Fruit fly (Drosophila melanogaster) whole organism, wandering third instar larva: ENCODE results near the gene CG14929.

Experiments used
- Dif ChIP-seq: fragments of 200-275, 200-300 bp; sonication (Bioruptor generic); optimal IDR thresholded peaks from 2 replicates; lab custom pipeline; 2018; ENCODE audit warnings: missing biosample characterization, missing genetic modification characterization; ENCODE audit not compliant: partially characterized antibody
- Mio ChIP-seq: sonication (Bioruptor generic); optimal IDR thresholded peaks from 2 replicates; lab custom pipeline; 2016; ENCODE audit warnings: missing biosample characterization, missing genetic modification characterization
- Rel ChIP-seq, 2 experiments: fragments of 200-800 bp; sonication (Bioruptor generic) in 1 of 2; optimal IDR thresholded peaks; 2 replicates in 1 of 2; 3 replicates in 1 of 2; lab custom pipeline; 2016 to 2019; ENCODE audit warnings: mild to moderate bottlenecking in 2 of 2, missing biosample characterization in 2 of 2, missing genetic modification characterization in 2 of 2, moderate library complexity in 1 of 2
- ey ChIP-seq: fragments of 200-800 bp; sonication (Bioruptor generic); optimal IDR thresholded peaks from 2 replicates; lab custom pipeline; 2016; ENCODE audit warnings: missing biosample characterization, missing genetic modification characterization
- fru ChIP-seq: fragments of 200-800 bp; sonication (Bioruptor generic); optimal IDR thresholded peaks from 3 replicates; lab custom pipeline; 2016; ENCODE audit warnings: missing biosample characterization, mild to moderate bottlenecking, missing genetic modification characterization
- psq ChIP-seq: fragments of 200-800 bp; sonication (Bioruptor generic); optimal IDR thresholded peaks from 3 replicates; lab custom pipeline; 2017; ENCODE audit warnings: missing biosample characterization, mild to moderate bottlenecking, missing genetic modification characterization, moderate library complexity

DNA sequence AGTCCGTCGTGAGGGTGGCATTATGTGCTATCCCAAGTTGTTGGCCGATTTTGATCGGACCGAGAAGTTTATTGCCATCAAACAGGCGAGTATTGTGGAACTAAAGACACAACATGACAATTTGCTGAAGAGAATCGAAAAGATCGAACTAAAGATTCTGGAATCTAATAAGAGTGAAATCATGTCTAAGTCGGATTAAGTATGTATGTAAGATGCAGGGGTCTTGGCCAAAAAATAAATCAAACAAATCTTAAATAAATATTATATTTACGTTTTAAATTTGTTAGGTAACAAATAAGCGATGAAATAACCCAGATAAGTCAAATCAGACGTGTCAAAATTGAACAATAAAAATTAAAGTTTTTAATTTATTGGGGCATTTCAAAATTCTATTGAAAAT is at the start of gene CG14929:
- TF ChIP-seq Mio (GFP tag; lab: Kevin White, UChicago) (no peak), ey (GFP tag; lab: Kevin White, UChicago) (no peak), fru (GFP tag; lab: Kevin White, UChicago) (no peak), Rel (GFP tag; optimal IDR thresholded peaks at IDR 0.05; lab: Kevin White, UChicago) (no peak), Rel (tag; optimal IDR thresholded peaks at IDR 0.05; lab: Kevin White, UChicago) (no peak), Dif (GFP tag; lab: Kevin White, UChicago) (no peak), psq (GFP tag; lab: Kevin White, UChicago) (no peak)
